Worm (Caenorhabditis elegans) whole organism, early embryonic: ENCODE measurements around the gene R10E8.1.
"Not testable (repeated sequence)": the region's sequence is repeated elsewhere in the genome, so short reads cannot be mapped to it uniquely, and the experiment has no call there.

Source experiments
- B0310.2 ChIP-seq: sonication (generic microtip); optimal IDR thresholded peaks from 2 replicates; lab custom pipeline; 2016; ENCODE audit warnings: mild to moderate bottlenecking, missing genetic modification characterization, missing compliant biosample characterization
- F13C5.2 ChIP-seq: sonication (generic microtip); optimal IDR thresholded peaks from 2 replicates; lab custom pipeline; 2017; ENCODE audit warnings: mild to moderate bottlenecking, missing genetic modification characterization, inconsistent platforms, missing compliant biosample characterization
- aly-1 ChIP-seq: sonication (generic microtip); optimal IDR thresholded peaks from 2 replicates; lab custom pipeline; 2016; ENCODE audit warnings: missing genetic modification characterization, missing compliant biosample characterization
- ama-1 ChIP-seq: fragments of 150-350 bp; optimal IDR thresholded peaks from 2 replicates; lab custom pipeline; 2014
- ceh-13 ChIP-seq: fragments of 200-800 bp; sonication (Bioruptor generic); optimal IDR thresholded peaks from 2 replicates; lab custom pipeline; 2018; ENCODE audit warnings: mild to moderate bottlenecking, missing genetic modification characterization, missing compliant biosample characterization
- ceh-36 ChIP-seq: sonication (generic microtip); optimal IDR thresholded peaks from 2 replicates; lab custom pipeline; 2016; ENCODE audit warnings: missing genetic modification characterization, inconsistent platforms, missing compliant biosample characterization
- ets-7 ChIP-seq: sonication (generic microtip); optimal IDR thresholded peaks from 2 replicates; lab custom pipeline; 2016; ENCODE audit warnings: missing genotype, missing genetic modification characterization, missing compliant biosample characterization
- flt-1 ChIP-seq: fragments of 200-800 bp; sonication (Bioruptor generic); IDR thresholded peaks from 2 replicates; pipeline ENCODE4 v1.3.6; 2022; ENCODE audit warnings: missing genetic modification characterization, missing compliant biosample characterization
- hmbx-1 ChIP-seq: sonication (generic microtip); optimal IDR thresholded peaks from 2 replicates; lab custom pipeline; 2016; ENCODE audit warnings: mild to moderate bottlenecking, missing genetic modification characterization, missing compliant biosample characterization
- hmg-4 ChIP-seq: fragments of 200-800 bp; sonication (Bioruptor generic); optimal IDR thresholded peaks from 2 replicates; lab custom pipeline; 2018; ENCODE audit warnings: mild to moderate bottlenecking, missing genetic modification characterization, missing compliant biosample characterization
- hnd-1 ChIP-seq: sonication (generic microtip); optimal IDR thresholded peaks from 2 replicates; lab custom pipeline; 2016; ENCODE audit warnings: missing genetic modification characterization, missing compliant biosample characterization
- pes-1 ChIP-seq: fragments of 200-800 bp; sonication (Bioruptor generic); IDR thresholded peaks from 2 replicates; pipeline ENCODE4 v1.3.6; 2022; ENCODE audit warnings: missing genetic modification reagents, missing genetic modification characterization, missing compliant biosample characterization
- scrt-1 ChIP-seq: fragments of 200-800 bp; sonication (Bioruptor generic); IDR thresholded peaks from 2 replicates; pipeline ENCODE4 v1.3.6; 2022; ENCODE audit warnings: missing genetic modification characterization, missing compliant biosample characterization
- sea-1 ChIP-seq: fragments of 200-800 bp; sonication (Bioruptor generic); conservative IDR thresholded peaks from 2 replicates; pipeline ENCODE4 v1.3.6; 2022; ENCODE audit warnings: missing genetic modification characterization, missing compliant biosample characterization
- tbx-11 ChIP-seq: fragments of 200-800 bp; sonication (Bioruptor generic); IDR thresholded peaks from 2 replicates; pipeline ENCODE4 v1.3.6; 2022; ENCODE audit warnings: missing genetic modification characterization, missing compliant biosample characterization
- tbx-37 ChIP-seq: fragments of 200-800 bp; sonication (Bioruptor generic); conservative IDR thresholded peaks from 2 replicates; pipeline ENCODE4 v1.3.6; 2022; ENCODE audit warnings: missing genetic modification reagents, missing genetic modification characterization, missing compliant biosample characterization
- tra-4 ChIP-seq: sonication (generic microtip); optimal IDR thresholded peaks from 2 replicates; lab custom pipeline; 2017; ENCODE audit warnings: missing genetic modification characterization, missing compliant biosample characterization

The R10E8.1 gene

ce11 chrV:18216175-18216574, 36.0 kb downstream of the R10E8.1 start, which contains the start of gene F16H6.8:
TSS of gene F16H6.8 (minus strand) at chrV:18216275.
- not testable (repeated sequence) for TF ChIP-seq F13C5.2 (tag; lab: Kevin White, UChicago); hmbx-1 (tag; lab: Kevin White, UChicago); flt-1

- TF ChIP-seq hnd-1 (tag; lab: Kevin White, UChicago), result no peak
- no peak for TF ChIP-seq hmbx-1 (tag; lab: Kevin White, UChicago)
- no peak for TF ChIP-seq tbx-11 (GFP tag; lab: Robert Waterston, UW)
- no peak for TF ChIP-seq hmg-4 (GFP tag; lab: Kevin White, UChicago)
- TF ChIP-seq ama-1 (lab: Kevin White, UChicago), result no peak
- no peak for TF ChIP-seq scrt-1 (GFP tag; lab: Robert Waterston, UW)
Observed at ce11 chrV:18212848-18213247, 39.4 kb downstream of the R10E8.1 start.

- TF ChIP-seq hmg-4 (GFP tag; lab: Kevin White, UChicago) (no peak), hmbx-1 (tag; lab: Kevin White, UChicago) (no peak), hnd-1 (tag; lab: Kevin White, UChicago) (no peak)
Observed at ce11 chrV:18209071-18209470, 43.1 kb downstream of the R10E8.1 start, which contains the start of gene F16H6.7. TSS of gene F16H6.7 (minus strand) at chrV:18209171.

- TF ChIP-seq tra-4 (no peak), tbx-11 (GFP tag; lab: Robert Waterston, UW) (no peak), aly-1 (tag; lab: Kevin White, UChicago) (no peak), scrt-1 (GFP tag; lab: Robert Waterston, UW) (no peak), hmbx-1 (tag; lab: Kevin White, UChicago) (no peak), hnd-1 (tag; lab: Kevin White, UChicago) (no peak), sea-1 (GFP tag; lab: Robert Waterston, UW) (no peak), B0310.2 (tag; lab: Kevin White, UChicago) (no peak), ama-1 (lab: Kevin White, UChicago) (no peak), F13C5.2 (tag; lab: Kevin White, UChicago) (no peak), tbx-37 (no peak), pes-1 (no peak), flt-1 (no peak), ceh-36 (tag; lab: Kevin White, UChicago) (no peak)
Observed at ce11 chrV:18198421-18198820, 53.8 kb downstream of the R10E8.1 start, which contains the start of gene F16H6.4. TSS of gene F16H6.4 (plus strand) at chrV:18198721.

- TF ChIP-seq ceh-13 (GFP tag; lab: Kevin White, UChicago), result no peak
- no peak for TF ChIP-seq hmbx-1 (tag; lab: Kevin White, UChicago)
- no peak for TF ChIP-seq hnd-1 (tag; lab: Kevin White, UChicago)
- no peak for TF ChIP-seq aly-1 (tag; lab: Kevin White, UChicago)
- no peak for TF ChIP-seq sea-1 (GFP tag; lab: Robert Waterston, UW)
- TF ChIP-seq F13C5.2 (tag; lab: Kevin White, UChicago), result no peak
- no peak for TF ChIP-seq tra-4
- no peak for TF ChIP-seq hmg-4 (GFP tag; lab: Kevin White, UChicago)
- no peak for TF ChIP-seq flt-1
- no peak for TF ChIP-seq tbx-37
- no peak for TF ChIP-seq ama-1 (lab: Kevin White, UChicago)
- no peak for TF ChIP-seq tbx-11 (GFP tag; lab: Robert Waterston, UW)
- TF ChIP-seq ets-7 (tag; lab: Kevin White, UChicago), result no peak
- TF ChIP-seq scrt-1 (GFP tag; lab: Robert Waterston, UW), result no peak
- no peak for TF ChIP-seq B0310.2 (tag; lab: Kevin White, UChicago)
- TF ChIP-seq pes-1, result no peak
- TF ChIP-seq ceh-36 (tag; lab: Kevin White, UChicago), result no peak
Observed at ce11 chrV:18195006-18195405, 57.2 kb downstream of the R10E8.1 start, which contains the start of gene F16H6.3. TSS of gene F16H6.3 (plus strand) at chrV:18195306.
